Fruit fly (Drosophila melanogaster): ENCODE measurements around the gene CG7084.

dm6 chr3R:22330512-22331119 lies 32.0 kb downstream of the CG7084 start, which contains the start of gene CG33721:
- TF ChIP-seq CTCF (optimal IDR thresholded peaks at IDR 0.05) (no peak), CG8478 (optimal IDR thresholded peaks at IDR 0.05) (no peak)
